Worm (Caenorhabditis elegans) whole organism, dauer: ENCODE data around the gene str-90.

ENCODE experiments used
- unc-62 ChIP-seq: sonication (generic microtip); optimal IDR thresholded peaks from 2 replicates; lab custom pipeline; 2017; ENCODE audit warnings: missing biosample characterization, missing genetic modification reagents, missing genetic modification characterization

str-90 gene

ce11 chrV:8099306-8099705 lies 3.8 kb upstream of the str-90 start, which contains the start of gene sdz-23:
TSS of gene sdz-23 (plus strand) at chrV:8099606.
- TF ChIP-seq unc-62 (GFP tag; lab: Kevin White, UChicago): no peak

- no peak for TF ChIP-seq unc-62 (GFP tag; lab: Kevin White, UChicago)
Observed at ce11 chrV:8104473-8104872, 1.4 kb downstream of the str-90 start, which contains the start of gene srlf-16. TSS of gene srlf-16 (plus strand) at chrV:8104773.

- no peak for TF ChIP-seq unc-62 (GFP tag; lab: Kevin White, UChicago)
Observed at ce11 chrV:8108670-8109069, 5.6 kb downstream of the str-90 start, which contains the start of gene myo-5. TSS of gene myo-5 (plus strand) at chrV:8108970.

- TF ChIP-seq unc-62 (GFP tag; lab: Kevin White, UChicago): no peak
Observed at ce11 chrV:8110816-8111215, 7.8 kb downstream of the str-90 start.

- TF ChIP-seq unc-62 (GFP tag; lab: Kevin White, UChicago): no peak
Observed at ce11 chrV:8114542-8114941, 11.5 kb downstream of the str-90 start.

- TF ChIP-seq unc-62 (GFP tag; lab: Kevin White, UChicago): no peak
Observed at ce11 chrV:8117964-8118363, 14.9 kb downstream of the str-90 start, which contains the start of gene D1014.7. TSS of gene D1014.7 (plus strand) at chrV:8118264.

- TF ChIP-seq unc-62 (GFP tag; lab: Kevin White, UChicago): no peak
Observed at ce11 chrV:8120868-8121267, 17.8 kb downstream of the str-90 start, which contains the start of gene D1014.6. TSS of gene D1014.6 (plus strand) at chrV:8121168.

ce11 chrV:8123384-8123783 lies 20.3 kb downstream of the str-90 start, which contains the start of gene D1014.5:
TSS of gene D1014.5 (plus strand) at chrV:8123684.
- no peak for TF ChIP-seq unc-62 (GFP tag; lab: Kevin White, UChicago)

- no peak for TF ChIP-seq unc-62 (GFP tag; lab: Kevin White, UChicago)
Observed at ce11 chrV:8129252-8129651, 26.2 kb downstream of the str-90 start, which contains the start of gene spr-1. TSS of gene spr-1 (minus strand) at chrV:8129352.

ce11 chrV:8129719-8130118 lies 26.7 kb downstream of the str-90 start:
- TF ChIP-seq unc-62 (GFP tag; lab: Kevin White, UChicago): no peak

ce11 chrV:8130149-8130661 lies 27.1 kb downstream of the str-90 start, which contains the start of gene snap-1:
TSS of gene snap-1 (plus strand) at chrV:8130611.
- no peak for TF ChIP-seq unc-62 (GFP tag; lab: Kevin White, UChicago)

ce11 chrV:8130812-8131211 lies 27.8 kb downstream of the str-90 start:
- no peak for TF ChIP-seq unc-62 (GFP tag; lab: Kevin White, UChicago)

ce11 chrV:8131628-8132027 lies 28.6 kb downstream of the str-90 start:
- no peak for TF ChIP-seq unc-62 (GFP tag; lab: Kevin White, UChicago)

ce11 chrV:8132926-8133325 lies 29.9 kb downstream of the str-90 start, which contains the start of gene D1014.4:
TSS of gene D1014.4 (plus strand) at chrV:8133226.
- TF ChIP-seq unc-62 (GFP tag; lab: Kevin White, UChicago): no peak

ce11 chrV:8143605-8144004 lies 40.5 kb downstream of the str-90 start, which contains the start of gene D1014.2:
TSS of gene D1014.2 (plus strand) at chrV:8143905.
- TF ChIP-seq unc-62 (GFP tag; lab: Kevin White, UChicago): no peak

ce11 chrV:8144515-8144914 lies 41.5 kb downstream of the str-90 start:
- TF ChIP-seq unc-62 (GFP tag; lab: Kevin White, UChicago): no peak

ce11 chrV:8145329-8145728 lies 42.3 kb downstream of the str-90 start, which contains the start of gene D1014.13:
TSS of gene D1014.13 (plus strand) at chrV:8145629.
- no peak for TF ChIP-seq unc-62 (GFP tag; lab: Kevin White, UChicago)
